Worm (Caenorhabditis elegans) whole organism, L1 larva: Measurements from ENCODE around the gene Y55F3AM.21.
A peak's percentile ranks its signal among the peaks of the same experiment; 100 is the strongest.
"Not testable (repeated sequence)": the region's sequence is repeated elsewhere in the genome, so short reads cannot be mapped to it uniquely, and the experiment has no call there.

ENCODE experiments used
- C04F5.9 ChIP-seq: sonication (generic microtip); optimal IDR thresholded peaks from 2 replicates; lab custom pipeline; 2016; ENCODE audit warnings: missing genetic modification characterization, missing compliant biosample characterization
- F16B12.6 ChIP-seq: fragments of 150-350 bp; optimal IDR thresholded peaks from 2 replicates; lab custom pipeline; 2014; ENCODE audit warnings: missing biosample characterization, missing genetic modification characterization
- aha-1 ChIP-seq: fragments of 150-350 bp; optimal IDR thresholded peaks from 2 replicates; lab custom pipeline; 2014; ENCODE audit warnings: missing biosample characterization, missing genetic modification characterization
- blmp-1 ChIP-seq: fragments of 150-350 bp; optimal IDR thresholded peaks from 2 replicates; lab custom pipeline; 2014; ENCODE audit warnings: missing biosample characterization, missing genetic modification characterization
- ceh-8 ChIP-seq: fragments of 200-800 bp; sonication (Bioruptor generic); optimal IDR thresholded peaks from 2 replicates; lab custom pipeline; 2018; ENCODE audit warnings: mild to moderate bottlenecking, missing genetic modification characterization, moderate library complexity, missing compliant biosample characterization
- ceh-90 ChIP-seq: sonication (generic microtip); optimal IDR thresholded peaks from 2 replicates; lab custom pipeline; 2016; ENCODE audit warnings: missing genetic modification characterization, missing compliant biosample characterization
- dpl-1 ChIP-seq, 3 experiments: fragments of 150-350 bp in 2 of 3; sonication (generic microtip) in 1 of 3; optimal IDR thresholded peaks; 2 replicates each; lab custom pipeline; 2014 to 2017; ENCODE audit warnings: missing biosample characterization in 3 of 3, missing genetic modification characterization in 3 of 3, missing genetic modification reagents in 3 of 3
- dsc-1 ChIP-seq: sonication (generic microtip); optimal IDR thresholded peaks from 2 replicates; lab custom pipeline; 2016; ENCODE audit warnings: mild to moderate bottlenecking, missing genetic modification characterization, missing compliant biosample characterization
- efl-3 ChIP-seq: fragments of 200-800 bp; sonication (Bioruptor generic); optimal IDR thresholded peaks from 2 replicates; lab custom pipeline; 2018; ENCODE audit warnings: mild to moderate bottlenecking, missing genetic modification characterization, missing compliant biosample characterization
- egl-13 ChIP-seq: sonication (generic microtip); optimal IDR thresholded peaks from 2 replicates; lab custom pipeline; 2016; ENCODE audit warnings: missing genotype, missing genetic modification reagents, missing genetic modification characterization, missing compliant biosample characterization
- elt-2 ChIP-seq: sonication (generic microtip); optimal IDR thresholded peaks from 2 replicates; lab custom pipeline; 2016; ENCODE audit warnings: missing genetic modification characterization, mild to moderate bottlenecking, inconsistent platforms, missing compliant biosample characterization, missing genetic modification reagents
- fkh-8 ChIP-seq: sonication (generic microtip); optimal IDR thresholded peaks from 2 replicates; lab custom pipeline; 2016; ENCODE audit warnings: mild to moderate bottlenecking, missing genetic modification characterization, missing compliant biosample characterization
- grh-1 ChIP-seq: fragments of 200-800 bp; sonication (Bioruptor generic); IDR thresholded peaks from 2 replicates; pipeline ENCODE4 v1.3.6; 2022; ENCODE audit warnings: missing genetic modification reagents, missing genetic modification characterization, missing compliant biosample characterization
- hlh-4 ChIP-seq: sonication (generic microtip); optimal IDR thresholded peaks from 2 replicates; lab custom pipeline; 2016; ENCODE audit warnings: mild to moderate bottlenecking, missing genetic modification characterization, missing compliant biosample characterization
- hpl-2 ChIP-seq: fragments of 150-350 bp; optimal IDR thresholded peaks from 2 replicates; lab custom pipeline; 2014; ENCODE audit warnings: missing biosample characterization, missing genetic modification reagents, missing genetic modification characterization
- irx-1 ChIP-seq: sonication (generic microtip); optimal IDR thresholded peaks from 2 replicates; lab custom pipeline; 2016; ENCODE audit warnings: missing genetic modification characterization, missing compliant biosample characterization
- lin-13 ChIP-seq: fragments of 150-350 bp; optimal IDR thresholded peaks from 2 replicates; lab custom pipeline; 2014; ENCODE audit warnings: missing biosample characterization, missing genetic modification reagents, missing genetic modification characterization
- lir-3 ChIP-seq: sonication (generic microtip); optimal IDR thresholded peaks from 2 replicates; lab custom pipeline; 2016; ENCODE audit warnings: mild to moderate bottlenecking, missing genetic modification characterization, moderate library complexity, missing compliant biosample characterization; ENCODE audit not compliant: poor library complexity
- mab-9 ChIP-seq: fragments of 200-800 bp; sonication (Bioruptor generic); IDR thresholded peaks from 2 replicates; pipeline ENCODE4 v1.3.6; 2022; ENCODE audit warnings: missing genetic modification reagents, missing genetic modification characterization, missing compliant biosample characterization
- mef-2 ChIP-seq: fragments of 150-350 bp; optimal IDR thresholded peaks from 2 replicates; lab custom pipeline; 2014; ENCODE audit warnings: missing biosample characterization, missing genetic modification characterization
- mep-1 ChIP-seq: fragments of 150-350 bp; optimal IDR thresholded peaks from 2 replicates; lab custom pipeline; 2014; ENCODE audit warnings: missing biosample characterization, missing genetic modification characterization
- nhr-11 ChIP-seq: fragments of 150-350 bp; optimal IDR thresholded peaks from 2 replicates; lab custom pipeline; 2014; ENCODE audit warnings: missing biosample characterization, missing genetic modification characterization
- nhr-19 ChIP-seq: fragments of 200-800 bp; sonication (Bioruptor generic); conservative IDR thresholded peaks from 2 replicates; pipeline ENCODE4 v1.3.6; 2022; ENCODE audit warnings: missing genetic modification characterization, missing compliant biosample characterization
- nhr-237 ChIP-seq: fragments of 150-350 bp; optimal IDR thresholded peaks from 2 replicates; lab custom pipeline; 2014; ENCODE audit warnings: missing biosample characterization, missing genetic modification characterization
- nhr-47 ChIP-seq: sonication (generic microtip); optimal IDR thresholded peaks from 2 replicates; lab custom pipeline; 2016; ENCODE audit warnings: mild to moderate bottlenecking, missing genetic modification characterization, moderate library complexity, missing compliant biosample characterization
- nhr-76 ChIP-seq: sonication (generic microtip); optimal IDR thresholded peaks from 2 replicates; lab custom pipeline; 2017; ENCODE audit warnings: missing biosample characterization, missing genetic modification characterization
- nhr-77 ChIP-seq: fragments of 150-350 bp; optimal IDR thresholded peaks from 2 replicates; lab custom pipeline; 2014; ENCODE audit warnings: missing biosample characterization, missing genetic modification characterization
- nhr-84 ChIP-seq: sonication (generic microtip); optimal IDR thresholded peaks from 2 replicates; lab custom pipeline; 2017; ENCODE audit warnings: missing biosample characterization, missing genetic modification characterization
- nhr-85 ChIP-seq: sonication (generic microtip); peaks from one replicate; lab custom pipeline; 2016; ENCODE audit warnings: missing genetic modification characterization, inconsistent platforms, missing compliant biosample characterization
- pag-3 ChIP-seq: sonication (generic microtip); optimal IDR thresholded peaks from 2 replicates; lab custom pipeline; 2017; ENCODE audit warnings: missing genetic modification characterization, mild to moderate bottlenecking, missing compliant biosample characterization, antibody characterized with exemption, borderline replicate concordance; ENCODE audit not compliant: insufficient read depth
- pqm-1 ChIP-seq: sonication (generic microtip); optimal IDR thresholded peaks from 3 replicates; lab custom pipeline; 2017; ENCODE audit warnings: missing biosample characterization, missing genetic modification characterization
- rnt-1 ChIP-seq: sonication (generic microtip); optimal IDR thresholded peaks from 2 replicates; lab custom pipeline; 2016; ENCODE audit warnings: mild to moderate bottlenecking, missing genetic modification characterization, moderate library complexity, missing compliant biosample characterization
- skn-1 ChIP-seq: fragments of 150-350 bp; optimal IDR thresholded peaks from 2 replicates; lab custom pipeline; 2014; ENCODE audit warnings: missing biosample characterization, missing genetic modification characterization
- snu-23 ChIP-seq: sonication (generic microtip); optimal IDR thresholded peaks from 2 replicates; lab custom pipeline; 2016; ENCODE audit warnings: missing genetic modification characterization, missing compliant biosample characterization
- sox-4 ChIP-seq: sonication (generic microtip); optimal IDR thresholded peaks from 2 replicates; lab custom pipeline; 2016; ENCODE audit warnings: missing genetic modification characterization, missing compliant biosample characterization
- sptf-1 ChIP-seq: fragments of 150-350 bp; optimal IDR thresholded peaks from 2 replicates; lab custom pipeline; 2014; ENCODE audit warnings: missing biosample characterization, missing genetic modification characterization
- sup-37 ChIP-seq: fragments of 200-800 bp; sonication (Bioruptor generic); optimal IDR thresholded peaks from 2 replicates; lab custom pipeline; 2018; ENCODE audit warnings: mild to moderate bottlenecking, missing genetic modification characterization, missing compliant biosample characterization
- tbx-2 ChIP-seq: sonication (generic microtip); optimal IDR thresholded peaks from 2 replicates; lab custom pipeline; 2016; ENCODE audit warnings: missing genetic modification characterization, missing compliant biosample characterization
- unc-130 ChIP-seq: fragments of 150-350 bp; optimal IDR thresholded peaks from 2 replicates; lab custom pipeline; 2017; ENCODE audit warnings: missing biosample characterization, missing genetic modification characterization, inconsistent platforms
- unc-86 ChIP-seq: sonication (generic microtip); optimal IDR thresholded peaks from 2 replicates; lab custom pipeline; 2016; ENCODE audit warnings: missing genetic modification characterization, missing compliant biosample characterization
- vab-15 ChIP-seq: sonication (generic microtip); optimal IDR thresholded peaks from 2 replicates; lab custom pipeline; 2017; ENCODE audit warnings: missing genotype, mild to moderate bottlenecking, missing genetic modification characterization, missing compliant biosample characterization
- zag-1 ChIP-seq: fragments of 150-350 bp; optimal IDR thresholded peaks from 2 replicates; lab custom pipeline; 2014; ENCODE audit warnings: missing biosample characterization, missing genetic modification characterization
- zip-4 ChIP-seq: fragments of 200-800 bp; sonication (Bioruptor generic); optimal IDR thresholded peaks from 2 replicates; lab custom pipeline; 2018; ENCODE audit warnings: mild to moderate bottlenecking, missing genetic modification characterization, moderate library complexity, missing compliant biosample characterization
- ztf-4 ChIP-seq: fragments of 150-350 bp; optimal IDR thresholded peaks from 2 replicates; lab custom pipeline; 2014; ENCODE audit warnings: missing biosample characterization, missing genetic modification characterization

Y55F3AM.21 gene

ce11 chrIV:1051636-1052133, at the start of gene Y55F3AM.21:
Y55F3AM.21 (minus strand) TSS chrIV:1051686.
- TF ChIP-seq grh-1; fkh-8 (tag; lab: Kevin White, UChicago); nhr-47 (tag; lab: Kevin White, UChicago): not testable (repeated sequence)
- TF ChIP-seq, all 84 proteins: peak for 0; not testable (repeated sequence) for 84

ce11 chrIV:1097153-1097552, 45.7 kb upstream of the Y55F3AM.21 start, which contains the start of gene cox-18:
cox-18 (plus strand) TSS chrIV:1097453.
- no peak for TF ChIP-seq F16B12.6 (tag; lab: Kevin White, UChicago)
- TF ChIP-seq skn-1 (tag; lab: Kevin White, UChicago): no peak
- TF ChIP-seq unc-86 (tag; lab: Kevin White, UChicago): no peak
- TF ChIP-seq lin-13 (GFP tag; lab: Kevin White, UChicago): no peak
- no peak for TF ChIP-seq ceh-90 (tag; lab: Kevin White, UChicago)
- TF ChIP-seq pqm-1 (tag; lab: Kevin White, UChicago): no peak
- TF ChIP-seq elt-2 (tag; lab: Kevin White, UChicago): no peak
- no peak for TF ChIP-seq hlh-4 (tag; lab: Kevin White, UChicago)
- TF ChIP-seq sox-4: no peak
- no peak for TF ChIP-seq pag-3 (tag; lab: Kevin White, UChicago)

ce11 chrIV:1096154-1096553, 44.7 kb upstream of the Y55F3AM.21 start:
- TF ChIP-seq unc-86 (tag; lab: Kevin White, UChicago) (no peak), mef-2 (no peak)

ce11 chrIV:1093870-1094564, 42.5 kb upstream of the Y55F3AM.21 start, which contains the start of the genes cct-8 and Y55F3AR.2:
cct-8 (minus strand) TSS chrIV:1093920.
Y55F3AR.2 (plus strand) TSS chrIV:1094541.
- TF ChIP-seq pag-3 (tag; lab: Kevin White, UChicago) (no peak), nhr-19 (GFP tag; lab: Robert Waterston, UW) (peak; percentile 99), rnt-1 (tag; lab: Kevin White, UChicago) (peak; percentile 97), tbx-2 (tag; lab: Kevin White, UChicago) (peak; percentile 98), vab-15 (peak; percentile 95), lir-3 (tag; lab: Kevin White, UChicago) (no peak), dpl-1 (GFP tag; optimal IDR thresholded peaks at IDR 0.05; lab: Kevin White, UChicago) (peak; percentile 90 to 92 (median 90)), nhr-77 (peak; percentile 91), nhr-237 (tag; lab: Kevin White, UChicago) (peak; percentile 78), nhr-85 (peak; percentile 98), F16B12.6 (tag; lab: Kevin White, UChicago) (peak; percentile 100), mep-1 (tag; lab: Kevin White, UChicago) (peak; percentile 97), sox-4 (peak; percentile 92), grh-1 (peak; percentile 99), ztf-4 (peak; percentile 94), zag-1 (peak; percentile 62), hpl-2 (GFP tag; lab: Kevin White, UChicago) (peak; percentile 92), blmp-1 (tag; lab: Kevin White, UChicago) (peak; percentile 66), nhr-47 (tag; lab: Kevin White, UChicago) (peak; percentile 99), zip-4 (GFP tag; lab: Kevin White, UChicago) (peak; percentile 97), nhr-11 (tag; lab: Kevin White, UChicago) (peak; percentile 92), dsc-1 (tag; lab: Kevin White, UChicago) (peak; percentile 99), unc-130 (peak; percentile 92), nhr-76 (tag; lab: Kevin White, UChicago) (no peak), sptf-1 (tag; lab: Kevin White, UChicago) (no peak), ceh-8 (GFP tag; lab: Kevin White, UChicago) (peak; percentile 98), C04F5.9 (peak; percentile 100), egl-13 (tag; lab: Kevin White, UChicago) (peak; percentile 96), irx-1 (tag; lab: Kevin White, UChicago) (peak; percentile 97), sup-37 (GFP tag; lab: Kevin White, UChicago) (peak; percentile 99), efl-3 (GFP tag; lab: Kevin White, UChicago) (peak; percentile 89), mab-9 (GFP tag; lab: Robert Waterston, UW) (peak; percentile 98), aha-1 (tag; lab: Kevin White, UChicago) (peak; percentile 60), snu-23 (peak; percentile 99), nhr-84 (tag; lab: Kevin White, UChicago) (peak; percentile 24), pqm-1 (tag; lab: Kevin White, UChicago) (no peak)
